Fruit fly (Drosophila melanogaster) whole organism, prepupa: Measurements from ENCODE around the gene HDAC4.

Experiments used
- CG10631 ChIP-seq: fragments of 200-800 bp; sonication (Bioruptor generic); optimal IDR thresholded peaks from 2 replicates; lab custom pipeline; 2016; ENCODE audit warnings: missing biosample characterization, missing genetic modification characterization
- CG10669 ChIP-seq: fragments of 200-800 bp; sonication (Bioruptor generic); optimal IDR thresholded peaks from 3 replicates; lab custom pipeline; 2018; ENCODE audit warnings: missing biosample characterization, mild to moderate bottlenecking, missing genetic modification characterization, moderate library complexity
- CG11294 ChIP-seq: fragments of 200-800 bp; sonication (Bioruptor generic); IDR thresholded peaks from 2 replicates; pipeline ENCODE4 v1.3.6; 2022; ENCODE audit warnings: missing biosample characterization, missing genetic modification characterization
- CG11762 ChIP-seq: fragments of 200-800 bp; sonication (Bioruptor generic); optimal IDR thresholded peaks from 3 replicates; lab custom pipeline; 2016; ENCODE audit warnings: missing biosample characterization, missing genetic modification characterization; ENCODE audit not compliant: insufficient read depth
- CG11902 ChIP-seq: fragments of 200-800 bp; sonication (Bioruptor generic); optimal IDR thresholded peaks from 3 replicates; lab custom pipeline; 2016; ENCODE audit warnings: missing biosample characterization, missing genetic modification characterization
- CG15336 ChIP-seq: fragments of 200-800 bp; sonication (Bioruptor generic); IDR thresholded peaks from 2 replicates; pipeline ENCODE4 v1.3.6; 2022; ENCODE audit warnings: missing biosample characterization, missing genetic modification characterization
- CG1621 ChIP-seq: fragments of 200-800 bp; sonication (Bioruptor generic); optimal IDR thresholded peaks from 3 replicates; lab custom pipeline; 2018; ENCODE audit warnings: missing biosample characterization, mild to moderate bottlenecking, missing genetic modification characterization
- CG3032 ChIP-seq: fragments of 200-800 bp; optimal IDR thresholded peaks from 2 replicates; lab custom pipeline; 2019; ENCODE audit warnings: missing biosample characterization, mild to moderate bottlenecking, missing genetic modification characterization, moderate library complexity
- CG34406 ChIP-seq: fragments of 200-800 bp; sonication (Bioruptor generic); optimal IDR thresholded peaks from 3 replicates; lab custom pipeline; 2016; ENCODE audit warnings: missing biosample characterization, missing genetic modification characterization
- CG4318 ChIP-seq: fragments of 200-800 bp; sonication (Bioruptor generic); optimal IDR thresholded peaks from 3 replicates; lab custom pipeline; 2017; ENCODE audit warnings: missing biosample characterization, mild to moderate bottlenecking, missing genetic modification characterization
- CG6163 ChIP-seq: fragments of 200-800 bp; sonication (Bioruptor generic); IDR thresholded peaks from 3 replicates; pipeline ENCODE4 v1.3.6; 2022; ENCODE audit warnings: missing biosample characterization, missing genetic modification characterization
- CG6792 ChIP-seq: fragments of 200-800 bp; sonication (Bioruptor generic); optimal IDR thresholded peaks from 3 replicates; lab custom pipeline; 2016; ENCODE audit warnings: missing biosample characterization, missing genetic modification characterization
- CG6808 ChIP-seq: fragments of 200-800 bp; sonication (Bioruptor generic); optimal IDR thresholded peaks from 3 replicates; lab custom pipeline; 2017; ENCODE audit warnings: missing biosample characterization, missing genetic modification characterization, mild to moderate bottlenecking, moderate library complexity, missing genetic modification reagents
- CG6854 ChIP-seq: fragments of 200-800 bp; sonication (Bioruptor generic); optimal IDR thresholded peaks from 2 replicates; lab custom pipeline; 2017; ENCODE audit warnings: missing biosample characterization, mild to moderate bottlenecking, missing genetic modification characterization
- CG7368 ChIP-seq: fragments of 200-800 bp; sonication (Bioruptor generic); optimal IDR thresholded peaks from 3 replicates; lab custom pipeline; 2016; ENCODE audit warnings: missing biosample characterization, missing genetic modification characterization
- CG8119 ChIP-seq: fragments of 200-800 bp; sonication (Bioruptor generic); IDR thresholded peaks from 3 replicates; pipeline ENCODE4 v1.3.6; 2022; ENCODE audit warnings: missing biosample characterization, missing genetic modification characterization
- CG8632 ChIP-seq: fragments of 200-800 bp; sonication (Bioruptor generic); optimal IDR thresholded peaks from 3 replicates; lab custom pipeline; 2016; ENCODE audit warnings: missing biosample characterization, missing genetic modification characterization
- CG9139 ChIP-seq: fragments of 200-800 bp; sonication (Bioruptor generic); optimal IDR thresholded peaks from 3 replicates; lab custom pipeline; 2017; ENCODE audit warnings: missing biosample characterization, mild to moderate bottlenecking, missing genetic modification characterization
- Eip75B ChIP-seq: fragments of 200-800 bp; sonication (Bioruptor generic); optimal IDR thresholded peaks from 3 replicates; lab custom pipeline; 2016; ENCODE audit warnings: missing biosample characterization, missing genetic modification characterization
- Eip78C ChIP-seq: fragments of 200-800 bp; sonication (Bioruptor generic); peaks from one replicate; lab custom pipeline; 2016; ENCODE audit warnings: missing biosample characterization, missing genetic modification characterization
- Eip93F ChIP-seq: fragments of 200-800 bp; sonication (Bioruptor generic); optimal IDR thresholded peaks from 2 replicates; lab custom pipeline; 2016; ENCODE audit warnings: missing biosample characterization, mild to moderate bottlenecking, missing genetic modification characterization
- Ets96B ChIP-seq: fragments of 200-800 bp; optimal IDR thresholded peaks from 2 replicates; lab custom pipeline; 2019; ENCODE audit warnings: missing biosample characterization, mild to moderate bottlenecking, missing genetic modification characterization, moderate library complexity
- Gug ChIP-seq: fragments of 200-800 bp; sonication (Bioruptor generic); IDR thresholded peaks from 2 replicates; pipeline ENCODE4 v1.3.6; 2022; ENCODE audit warnings: missing biosample characterization, missing genetic modification characterization
- Hr38 ChIP-seq: sonication (Bioruptor generic); optimal IDR thresholded peaks from 2 replicates; lab custom pipeline; 2016; ENCODE audit warnings: missing biosample characterization, missing genetic modification characterization
- Hr39 ChIP-seq: fragments of 200-800 bp; sonication (Bioruptor generic); optimal IDR thresholded peaks from 2 replicates; lab custom pipeline; 2016; ENCODE audit warnings: missing biosample characterization, missing genetic modification characterization
- Hr4 ChIP-seq: fragments of 200-800 bp; sonication (Bioruptor generic); optimal IDR thresholded peaks from 3 replicates; lab custom pipeline; 2016; ENCODE audit warnings: missing biosample characterization, missing genetic modification characterization
- Lpt ChIP-seq: fragments of 200-800 bp; sonication (Bioruptor generic); optimal IDR thresholded peaks from 3 replicates; lab custom pipeline; 2016; ENCODE audit warnings: missing biosample characterization, missing genetic modification characterization
- Met ChIP-seq: fragments of 200-800 bp; sonication (Bioruptor generic); optimal IDR thresholded peaks from 3 replicates; lab custom pipeline; 2016; ENCODE audit warnings: missing biosample characterization, missing genetic modification characterization
- OdsH ChIP-seq: fragments of 200-800 bp; sonication (Bioruptor generic); optimal IDR thresholded peaks from 3 replicates; lab custom pipeline; 2016; ENCODE audit warnings: missing biosample characterization, missing genetic modification characterization
- Sox14 ChIP-seq: fragments of 200-800 bp; sonication (Bioruptor generic); optimal IDR thresholded peaks from 3 replicates; lab custom pipeline; 2016; ENCODE audit warnings: missing biosample characterization, missing genetic modification characterization
- Sox15 ChIP-seq: fragments of 200-800 bp; sonication (Bioruptor generic); optimal IDR thresholded peaks from 3 replicates; lab custom pipeline; 2016; ENCODE audit warnings: missing biosample characterization, missing genetic modification characterization
- achi ChIP-seq: fragments of 200-800 bp; sonication (Bioruptor generic); optimal IDR thresholded peaks from 3 replicates; lab custom pipeline; 2016; ENCODE audit warnings: missing biosample characterization, missing genetic modification characterization
- acj6 ChIP-seq: fragments of 200-800 bp; sonication (Bioruptor generic); optimal IDR thresholded peaks from 3 replicates; lab custom pipeline; 2016; ENCODE audit warnings: missing biosample characterization, missing genetic modification characterization
- dac ChIP-seq: fragments of 200-800 bp; sonication (Bioruptor generic); optimal IDR thresholded peaks from 2 replicates; lab custom pipeline; 2017; ENCODE audit warnings: missing biosample characterization, mild to moderate bottlenecking, missing genetic modification characterization
- eg ChIP-seq: fragments of 200-800 bp; sonication (Bioruptor generic); IDR thresholded peaks from 3 replicates; pipeline ENCODE4 v1.3.6; 2022; ENCODE audit warnings: missing biosample characterization, missing genetic modification characterization
- fd59A ChIP-seq: fragments of 200-800 bp; sonication (Bioruptor generic); optimal IDR thresholded peaks from 2 replicates; lab custom pipeline; 2017; ENCODE audit warnings: missing biosample characterization, mild to moderate bottlenecking, missing genetic modification characterization, missing genetic modification reagents
- fd85E ChIP-seq: fragments of 200-800 bp; sonication (Bioruptor generic); optimal IDR thresholded peaks from 3 replicates; lab custom pipeline; 2016; ENCODE audit warnings: missing biosample characterization, missing genetic modification characterization
- fkh ChIP-seq: fragments of 200-800 bp; sonication (Bioruptor generic); optimal IDR thresholded peaks from 3 replicates; lab custom pipeline; 2017; ENCODE audit warnings: missing biosample characterization, mild to moderate bottlenecking, missing genetic modification characterization, moderate library complexity
- net ChIP-seq: fragments of 200-800 bp; sonication (Bioruptor generic); optimal IDR thresholded peaks from 3 replicates; lab custom pipeline; 2016; ENCODE audit warnings: missing biosample characterization, missing genetic modification characterization
- pdm3 ChIP-seq: fragments of 200-800 bp; sonication (Bioruptor generic); optimal IDR thresholded peaks from 3 replicates; lab custom pipeline; 2016; ENCODE audit warnings: missing biosample characterization, missing genetic modification characterization
- salr ChIP-seq, 2 experiments: fragments of 200-800 bp; sonication (Bioruptor generic); optimal IDR thresholded peaks; 3 replicates each; lab custom pipeline; 2016 to 2018; ENCODE audit warnings: missing biosample characterization in 2 of 2, missing genetic modification characterization in 2 of 2, mild to moderate bottlenecking in 1 of 2
- spab ChIP-seq: fragments of 200-800 bp; sonication (Bioruptor generic); optimal IDR thresholded peaks from 2 replicates; lab custom pipeline; 2017; ENCODE audit warnings: missing biosample characterization, mild to moderate bottlenecking, missing genetic modification characterization, missing genetic modification reagents
- ss ChIP-seq, 2 experiments: fragments of 200-800 bp; sonication (Bioruptor generic); optimal IDR thresholded peaks; 2 replicates in 1 of 2; 3 replicates in 1 of 2; lab custom pipeline; 2017 to 2018; ENCODE audit warnings: mild to moderate bottlenecking in 2 of 2, missing biosample characterization in 2 of 2, missing genetic modification characterization in 2 of 2, moderate library complexity in 1 of 2
- topi ChIP-seq: fragments of 200-800 bp; sonication (Bioruptor generic); optimal IDR thresholded peaks from 3 replicates; lab custom pipeline; 2016; ENCODE audit warnings: missing biosample characterization, missing genetic modification characterization
- vri ChIP-seq: fragments of 200-800 bp; sonication (Bioruptor generic); optimal IDR thresholded peaks from 3 replicates; lab custom pipeline; 2016; ENCODE audit warnings: missing biosample characterization, mild to moderate bottlenecking, missing genetic modification characterization

HDAC4 gene

dm6 chrX:13228208-13228606, 57.2 kb downstream of the HDAC4 start:
- TF ChIP-seq eg (no peak), Sox15 (no peak), Eip78C (GFP tag; lab: Kevin White, UChicago) (peak; percentile 8), fd59A (GFP tag; lab: Kevin White, UChicago) (no peak)
- TF ChIP-seq, all 60 proteins: peak for 1

- no peak for TF ChIP-seq CG4318 (GFP tag; lab: Kevin White, UChicago)
- TF ChIP-seq OdsH (GFP tag; lab: Kevin White, UChicago), result no peak
- TF ChIP-seq Sox14 (GFP tag; lab: Kevin White, UChicago), result no peak
- TF ChIP-seq Ets96B (tag; lab: Kevin White, UChicago), result no peak
- TF ChIP-seq fkh (GFP tag; lab: Kevin White, UChicago), result no peak
- TF ChIP-seq eg, result no peak
- TF ChIP-seq net (GFP tag; lab: Kevin White, UChicago), result no peak
- TF ChIP-seq Gug (GFP tag; lab: Robert Waterston, UW), result no peak
- no peak for TF ChIP-seq CG8632 (GFP tag; lab: Kevin White, UChicago)
- no peak for TF ChIP-seq ss (GFP tag; optimal IDR thresholded peaks at IDR 0.05; lab: Kevin White, UChicago)
- no peak for TF ChIP-seq CG6808 (GFP tag; lab: Kevin White, UChicago)
These were observed 57.8 kb downstream of the HDAC4 start for dm6 chrX:13227505-13228207.

dm6 chrX:13226478-13226877, 59.0 kb downstream of the HDAC4 start:
- no peak for TF ChIP-seq Eip93F (GFP tag; lab: Kevin White, UChicago)
- TF ChIP-seq topi, result peak; percentile 35
- peak; percentile 62 for TF ChIP-seq Lpt (GFP tag; lab: Kevin White, UChicago)
- TF ChIP-seq CG11902, result peak; percentile 1
- no peak for TF ChIP-seq fd85E (GFP tag; lab: Kevin White, UChicago)
- TF ChIP-seq spab (GFP tag; lab: Kevin White, UChicago), result peak; percentile 44
- no peak for TF ChIP-seq CG6854 (GFP tag; lab: Kevin White, UChicago)
- TF ChIP-seq CG3032 (tag; lab: Kevin White, UChicago), result peak; percentile 63
- TF ChIP-seq Ets96B (tag; lab: Kevin White, UChicago), result peak; percentile 59
- TF ChIP-seq CG9139 (GFP tag; lab: Kevin White, UChicago), result no peak
- peak; percentile 57 for TF ChIP-seq pdm3 (GFP tag; lab: Kevin White, UChicago)
- TF ChIP-seq CG11762 (GFP tag; lab: Kevin White, UChicago), result peak; percentile 35
- TF ChIP-seq Sox14 (GFP tag; lab: Kevin White, UChicago), result peak; percentile 27
- TF ChIP-seq CG6792, result peak; percentile 32
- TF ChIP-seq CG1621 (tag; lab: Kevin White, UChicago), result no peak
- peak; percentile 47; the same call in 1 of the 2 replicates for TF ChIP-seq Gug (GFP tag; lab: Robert Waterston, UW)
- peak; percentile 71 for TF ChIP-seq CG4318 (GFP tag; lab: Kevin White, UChicago)
- peak in 1 of 2 experiments; percentile 59 for TF ChIP-seq salr (GFP tag; optimal IDR thresholded peaks at IDR 0.05; lab: Kevin White, UChicago)
- peak; percentile 54; the same call in 1 of the 3 replicates for TF ChIP-seq eg
- TF ChIP-seq dac (GFP tag; lab: Kevin White, UChicago), result peak; percentile 42
- TF ChIP-seq CG6163 (GFP tag; lab: Robert Waterston, UW), result peak; percentile 30; the same call in 1 of the 3 replicates
- TF ChIP-seq CG15336, result peak; percentile 82
- TF ChIP-seq Eip78C (GFP tag; lab: Kevin White, UChicago), result peak; percentile 94
- peak; percentile 49 for TF ChIP-seq Eip75B (GFP tag; lab: Kevin White, UChicago)
- TF ChIP-seq CG10631, result peak; percentile 63
- TF ChIP-seq CG10669 (GFP tag; lab: Kevin White, UChicago), result peak; percentile 48
- peak; percentile 71 for TF ChIP-seq achi (GFP tag; lab: Kevin White, UChicago)
- TF ChIP-seq CG7368 (GFP tag; lab: Kevin White, UChicago), result peak; percentile 59
- peak; percentile 37 for TF ChIP-seq fd59A (GFP tag; lab: Kevin White, UChicago)
- TF ChIP-seq acj6 (GFP tag; lab: Kevin White, UChicago), result peak; percentile 55
- TF ChIP-seq CG34406 (GFP tag; lab: Kevin White, UChicago), result peak; percentile 38
- peak; percentile 78 for TF ChIP-seq Hr4 (GFP tag; lab: Kevin White, UChicago)
- TF ChIP-seq net (GFP tag; lab: Kevin White, UChicago), result peak; percentile 58
- TF ChIP-seq fkh (GFP tag; lab: Kevin White, UChicago), result no peak
- peak; percentile 26 for TF ChIP-seq Met (GFP tag; lab: Kevin White, UChicago)
- TF ChIP-seq OdsH (GFP tag; lab: Kevin White, UChicago), result peak; percentile 67
- TF ChIP-seq Hr39 (GFP tag; lab: Kevin White, UChicago), result no peak
- TF ChIP-seq CG11294 (GFP tag; lab: Robert Waterston, UW), result no peak
- TF ChIP-seq vri (GFP tag; lab: Kevin White, UChicago), result no peak
- TF ChIP-seq Hr38 (GFP tag; lab: Kevin White, UChicago), result no peak
- TF ChIP-seq CG8632 (GFP tag; lab: Kevin White, UChicago), result peak; percentile 13
- peak; percentile 82 for TF ChIP-seq CG8119 (GFP tag; lab: Robert Waterston, UW)
